Worm (Caenorhabditis elegans) whole organism, young adult: Measurements from ENCODE around the gene rpb-2.

Source experiments
- F37B4.10 ChIP-seq: fragments of 200-800 bp; sonication (Bioruptor generic); IDR thresholded peaks from 2 replicates; pipeline ENCODE4 v1.3.6; 2022; ENCODE audit warnings: missing genetic modification characterization, missing compliant biosample characterization
- F39B2.1 ChIP-seq: fragments of 200-800 bp; sonication (Bioruptor generic); IDR thresholded peaks from 2 replicates; pipeline ENCODE4 v1.3.6; 2022; ENCODE audit warnings: missing genetic modification reagents, missing genetic modification characterization, missing compliant biosample characterization
- F49E8.2 ChIP-seq: sonication (generic microtip); optimal IDR thresholded peaks from 3 replicates; lab custom pipeline; 2017; ENCODE audit warnings: missing genetic modification characterization, mild to moderate bottlenecking, missing compliant biosample characterization, antibody characterized with exemption, moderate library complexity; ENCODE audit not compliant: insufficient read depth
- T07F8.4 ChIP-seq: sonication (generic microtip); optimal IDR thresholded peaks from 2 replicates; lab custom pipeline; 2016; ENCODE audit warnings: mild to moderate bottlenecking, missing genetic modification characterization, moderate library complexity, missing compliant biosample characterization
- T26A5.8 ChIP-seq: sonication (generic microtip); optimal IDR thresholded peaks from 2 replicates; lab custom pipeline; 2016; ENCODE audit warnings: missing genetic modification characterization, missing compliant biosample characterization
- Y53G8AR.9 ChIP-seq: fragments of 200-800 bp; sonication (Bioruptor generic); conservative IDR thresholded peaks from 2 replicates; pipeline ENCODE4 v1.3.6; 2022; ENCODE audit warnings: missing genetic modification reagents, missing genetic modification characterization, missing compliant biosample characterization
- Y56A3A.18 ChIP-seq: fragments of 200-800 bp; sonication (Bioruptor generic); IDR thresholded peaks from 2 replicates; pipeline ENCODE4 v1.3.6; 2022; ENCODE audit warnings: missing genetic modification reagents, missing genetic modification characterization, missing compliant biosample characterization
- Y67H2A.10 ChIP-seq: fragments of 200-800 bp; sonication (Bioruptor generic); conservative IDR thresholded peaks from 2 replicates; pipeline ENCODE4 v1.3.6; 2022; ENCODE audit warnings: missing genetic modification reagents, missing genetic modification characterization, missing compliant biosample characterization
- Y79H2A.3 ChIP-seq: fragments of 200-800 bp; sonication (Bioruptor generic); conservative IDR thresholded peaks from 2 replicates; pipeline ENCODE4 v1.3.6; 2022; ENCODE audit warnings: missing genetic modification reagents, missing genetic modification characterization, missing compliant biosample characterization
- attf-3 ChIP-seq: fragments of 200-800 bp; sonication (Bioruptor generic); conservative IDR thresholded peaks from 2 replicates; pipeline ENCODE4 v1.3.6; 2022; ENCODE audit warnings: missing genetic modification reagents, missing genetic modification characterization, missing compliant biosample characterization
- attf-6 ChIP-seq: fragments of 200-800 bp; sonication (Bioruptor generic); IDR thresholded peaks from 2 replicates; pipeline ENCODE4 v1.3.6; 2022; ENCODE audit warnings: missing genetic modification reagents, missing genetic modification characterization, missing compliant biosample characterization
- cebp-2 ChIP-seq: fragments of 200-800 bp; sonication (Bioruptor generic); IDR thresholded peaks from 2 replicates; pipeline ENCODE4 v1.3.6; 2022; ENCODE audit warnings: missing genetic modification characterization, missing compliant biosample characterization
- ceh-100 ChIP-seq: fragments of 200-800 bp; sonication (Bioruptor generic); IDR thresholded peaks from 2 replicates; pipeline ENCODE4 v1.3.6; 2022; ENCODE audit warnings: missing genetic modification reagents, missing genetic modification characterization, missing compliant biosample characterization
- ceh-27 ChIP-seq: fragments of 200-800 bp; sonication (Bioruptor generic); optimal IDR thresholded peaks from 2 replicates; lab custom pipeline; 2018; ENCODE audit warnings: mild to moderate bottlenecking, missing genetic modification characterization, moderate library complexity, missing compliant biosample characterization
- ceh-58 ChIP-seq: fragments of 200-800 bp; sonication (Bioruptor generic); IDR thresholded peaks from 2 replicates; pipeline ENCODE4 v1.3.6; 2022; ENCODE audit warnings: missing genetic modification characterization, missing compliant biosample characterization
- ceh-79 ChIP-seq: sonication (generic microtip); optimal IDR thresholded peaks from 2 replicates; lab custom pipeline; 2017; ENCODE audit warnings: mild to moderate bottlenecking, missing genetic modification characterization, missing compliant biosample characterization
- dox-1 ChIP-seq: fragments of 200-800 bp; sonication (Bioruptor generic); IDR thresholded peaks from 2 replicates; pipeline ENCODE4 v1.3.6; 2022; ENCODE audit warnings: missing genetic modification reagents, missing genetic modification characterization, missing compliant biosample characterization
- dpl-1 ChIP-seq: fragments of 150-350 bp; optimal IDR thresholded peaks from 2 replicates; lab custom pipeline; 2014; ENCODE audit warnings: missing biosample characterization, missing genetic modification reagents, missing genetic modification characterization
- egl-18 ChIP-seq: fragments of 200-800 bp; sonication (Bioruptor generic); IDR thresholded peaks from 2 replicates; pipeline ENCODE4 v1.3.6; 2022; ENCODE audit warnings: missing genetic modification reagents, missing genetic modification characterization, missing compliant biosample characterization
- ekl-4 ChIP-seq: fragments of 200-800 bp; sonication (Bioruptor generic); IDR thresholded peaks from 2 replicates; pipeline ENCODE4 v1.3.6; 2022; ENCODE audit warnings: missing genetic modification reagents, missing genetic modification characterization, missing compliant biosample characterization
- fkh-3 ChIP-seq: sonication (generic microtip); optimal IDR thresholded peaks from 2 replicates; lab custom pipeline; 2016; ENCODE audit warnings: mild to moderate bottlenecking, missing genetic modification characterization, missing compliant biosample characterization
- hlh-12 ChIP-seq: sonication (generic microtip); optimal IDR thresholded peaks from 2 replicates; lab custom pipeline; 2016; ENCODE audit warnings: missing genetic modification characterization, missing compliant biosample characterization
- hlh-26 ChIP-seq: fragments of 200-800 bp; sonication (Bioruptor generic); conservative IDR thresholded peaks from 2 replicates; pipeline ENCODE4 v1.3.6; 2022; ENCODE audit warnings: missing genetic modification reagents, missing genetic modification characterization, missing compliant biosample characterization
- hrde-1 ChIP-seq: sonication (generic microtip); optimal IDR thresholded peaks from 2 replicates; lab custom pipeline; 2016; ENCODE audit warnings: missing genetic modification characterization, mild to moderate bottlenecking, missing compliant biosample characterization, moderate library complexity, missing genotype, missing genetic modification reagents, borderline replicate concordance
- lag-1 ChIP-seq: fragments of 200-800 bp; sonication (Bioruptor generic); IDR thresholded peaks from 2 replicates; pipeline ENCODE4 v1.3.6; 2022; ENCODE audit warnings: missing genetic modification reagents, missing genetic modification characterization, missing compliant biosample characterization
- lin-35 ChIP-seq, 3 experiments: fragments of 150-350 bp in 2 of 3; sonication (generic microtip) in 1 of 3; optimal IDR thresholded peaks; 2 replicates each; lab custom pipeline; 2014 to 2018; ENCODE audit warnings: missing biosample characterization in 3 of 3, missing genetic modification characterization in 3 of 3, missing genetic modification reagents in 3 of 3
- lin-40 ChIP-seq: sonication (generic microtip); optimal IDR thresholded peaks from 2 replicates; lab custom pipeline; 2016; ENCODE audit warnings: missing genetic modification characterization, mild to moderate bottlenecking, missing compliant biosample characterization, missing genotype, missing genetic modification reagents
- lir-1 ChIP-seq: fragments of 200-800 bp; sonication (Bioruptor generic); conservative IDR thresholded peaks from 2 replicates; pipeline ENCODE4 v1.3.6; 2022; ENCODE audit warnings: missing genetic modification reagents, missing genetic modification characterization, missing compliant biosample characterization
- lsy-27 ChIP-seq: sonication (generic microtip); optimal IDR thresholded peaks from 2 replicates; lab custom pipeline; 2017; ENCODE audit warnings: missing genetic modification characterization, mild to moderate bottlenecking, missing compliant biosample characterization, antibody characterized with exemption, missing genotype, borderline replicate concordance; ENCODE audit not compliant: insufficient read depth
- madf-6 ChIP-seq: fragments of 200-800 bp; sonication (Bioruptor generic); IDR thresholded peaks from 2 replicates; pipeline ENCODE4 v1.3.6; 2022; ENCODE audit warnings: missing genetic modification reagents, missing genetic modification characterization, missing compliant biosample characterization
- mcd-1 ChIP-seq: fragments of 200-800 bp; sonication (Bioruptor generic); IDR thresholded peaks from 2 replicates; pipeline ENCODE4 v1.3.6; 2022; ENCODE audit warnings: missing genetic modification reagents, missing genetic modification characterization, missing compliant biosample characterization
- mes-4 ChIP-seq: sonication (generic microtip); optimal IDR thresholded peaks from 2 replicates; lab custom pipeline; 2016; ENCODE audit warnings: missing genotype, missing genetic modification characterization, missing compliant biosample characterization
- mxl-1 ChIP-seq: sonication (generic microtip); optimal IDR thresholded peaks from 2 replicates; lab custom pipeline; 2016; ENCODE audit warnings: missing genetic modification characterization, missing compliant biosample characterization
- nfyb-1 ChIP-seq: fragments of 200-800 bp; sonication (Bioruptor generic); IDR thresholded peaks from 2 replicates; pipeline ENCODE4 v1.3.6; 2022; ENCODE audit warnings: missing genetic modification reagents, missing genetic modification characterization, missing compliant biosample characterization
- nhr-120 ChIP-seq: fragments of 200-800 bp; sonication (Bioruptor generic); IDR thresholded peaks from 2 replicates; pipeline ENCODE4 v1.3.6; 2022; ENCODE audit warnings: missing genetic modification characterization, missing compliant biosample characterization
- pbrm-1 ChIP-seq: fragments of 200-800 bp; sonication (Bioruptor generic); IDR thresholded peaks from 2 replicates; pipeline ENCODE4 v1.3.6; 2022; ENCODE audit warnings: missing genetic modification reagents, missing genetic modification characterization, missing compliant biosample characterization
- rcor-1 ChIP-seq: fragments of 200-800 bp; sonication (Bioruptor generic); IDR thresholded peaks from 2 replicates; pipeline ENCODE4 v1.3.6; 2022; ENCODE audit warnings: missing genetic modification reagents, missing genetic modification characterization, missing compliant biosample characterization
- repo-1 ChIP-seq: sonication (generic microtip); optimal IDR thresholded peaks from 2 replicates; lab custom pipeline; 2017; ENCODE audit warnings: mild to moderate bottlenecking, missing genetic modification characterization, missing compliant biosample characterization
- snpc-4 ChIP-seq, 5 experiments: fragments of 150-350 bp in 1 of 5; sonication (generic microtip) in 4 of 5; optimal IDR thresholded peaks; 2 replicates each; lab custom pipeline; 2014 to 2018; ENCODE audit warnings: missing genetic modification characterization in 5 of 5, missing biosample characterization in 3 of 5, antibody characterized with exemption in 2 of 5, mild to moderate bottlenecking in 2 of 5, missing compliant biosample characterization in 2 of 5, missing genotype in 2 of 5, moderate library complexity in 2 of 5, missing genetic modification reagents in 1 of 5
- sptf-2 ChIP-seq: fragments of 200-800 bp; sonication (Bioruptor generic); optimal IDR thresholded peaks from 2 replicates; lab custom pipeline; 2018; ENCODE audit warnings: mild to moderate bottlenecking, missing genetic modification characterization, missing compliant biosample characterization
- tbx-9 ChIP-seq: sonication (generic microtip); optimal IDR thresholded peaks from 2 replicates; lab custom pipeline; 2016; ENCODE audit warnings: borderline replicate concordance, missing genetic modification characterization, inconsistent platforms, missing compliant biosample characterization
- unc-130 ChIP-seq: sonication (generic microtip); optimal IDR thresholded peaks from 2 replicates; lab custom pipeline; 2016; ENCODE audit warnings: missing genetic modification reagents, missing genetic modification characterization, missing compliant biosample characterization
- unc-62 ChIP-seq: fragments of 150-350 bp; optimal IDR thresholded peaks from 2 replicates; lab custom pipeline; 2014; ENCODE audit warnings: missing biosample characterization, missing genetic modification reagents, missing genetic modification characterization
- zfh-2 ChIP-seq: fragments of 200-800 bp; sonication (Bioruptor generic); conservative IDR thresholded peaks from 2 replicates; pipeline ENCODE4 v1.3.6; 2022; ENCODE audit warnings: missing genetic modification reagents, missing genetic modification characterization, missing compliant biosample characterization
- ztf-18 ChIP-seq: sonication (generic microtip); optimal IDR thresholded peaks from 2 replicates; lab custom pipeline; 2016; ENCODE audit warnings: missing genotype, mild to moderate bottlenecking, missing genetic modification characterization, missing compliant biosample characterization
- ztf-26 ChIP-seq: sonication (generic microtip); optimal IDR thresholded peaks from 2 replicates; lab custom pipeline; 2017; ENCODE audit warnings: missing genetic modification characterization, missing compliant biosample characterization

rpb-2 gene

DNA sequence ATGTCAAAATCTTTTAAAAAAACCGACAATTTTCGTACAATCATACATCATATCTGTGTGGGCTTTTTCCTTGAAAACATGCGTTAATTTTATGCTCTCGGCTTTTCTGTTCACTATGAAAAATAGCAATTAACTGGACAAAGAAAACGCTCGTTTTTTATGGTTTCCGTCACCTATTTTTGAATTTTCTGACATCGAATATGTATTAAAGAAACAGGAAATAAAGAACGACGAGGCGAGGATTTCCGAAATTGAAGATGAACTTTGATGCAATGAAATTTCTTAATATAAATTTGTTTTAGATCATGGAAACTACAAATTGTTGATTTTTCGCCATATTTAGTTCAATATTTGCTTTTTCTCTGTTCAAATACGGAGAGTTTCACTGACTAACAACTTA, 44.6 kb downstream of the rpb-2 start:
- no peak for TF ChIP-seq ekl-4 (GFP tag; lab: Robert Waterston, UW)
- TF ChIP-seq dpl-1 = no peak
- TF ChIP-seq Y56A3A.18 (GFP tag; lab: Robert Waterston, UW) = no peak
- TF ChIP-seq attf-3 (GFP tag; lab: Robert Waterston, UW) = no peak

DNA sequence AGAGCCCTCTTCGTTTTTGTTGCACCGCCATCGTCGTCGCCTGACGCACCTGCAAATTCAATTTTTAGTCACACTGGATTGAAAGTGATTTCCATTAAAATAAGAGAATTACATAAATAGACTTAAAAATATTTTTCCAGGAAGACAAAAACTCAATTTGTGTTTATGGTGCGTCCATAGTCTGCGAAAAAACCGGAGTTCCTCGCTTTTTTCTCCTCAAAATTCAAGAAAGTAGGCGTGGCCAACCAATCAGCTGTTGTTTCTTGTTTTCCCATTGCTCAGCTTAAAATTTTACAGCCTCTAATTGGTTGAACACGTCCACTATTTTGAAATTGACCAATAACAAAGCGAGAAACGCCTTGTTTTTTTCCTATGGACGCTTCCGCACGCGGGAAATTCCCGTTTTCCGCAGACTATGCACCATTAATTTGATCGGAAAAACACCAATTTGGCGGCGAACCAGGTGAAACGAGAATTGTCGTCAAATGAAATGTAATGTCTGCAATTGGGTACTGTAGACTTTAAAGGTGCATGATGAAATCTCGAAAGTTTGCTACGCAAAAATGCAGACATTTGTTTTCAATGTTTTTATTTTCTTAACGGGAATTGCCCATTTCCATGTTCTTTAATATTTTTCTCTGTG, 45.2 kb downstream of the rpb-2 start, which contains the start of gene C27F2.7:
TSS of gene C27F2.7 (minus strand) at position 51 of the 643 bp plus-strand sequence.
- peak; percentile 72 for TF ChIP-seq F49E8.2 (tag; lab: Kevin White, UChicago)
- TF ChIP-seq mxl-1 (tag; lab: Kevin White, UChicago) = no peak
- no peak for TF ChIP-seq ztf-26 (tag; lab: Kevin White, UChicago)
- TF ChIP-seq dox-1 (GFP tag; lab: Robert Waterston, UW) = peak; percentile 84
- no peak for TF ChIP-seq snpc-4 (GFP tag; optimal IDR thresholded peaks at IDR 0.05; lab: Kevin White, UChicago)
- TF ChIP-seq snpc-4 (tag; optimal IDR thresholded peaks at IDR 0.05; lab: Kevin White, UChicago) = no peak
- no peak for TF ChIP-seq lin-40 (tag; lab: Kevin White, UChicago)
- TF ChIP-seq hlh-26 (GFP tag; lab: Robert Waterston, UW) = no peak
- no peak for TF ChIP-seq sptf-2 (GFP tag; lab: Kevin White, UChicago)
- peak; percentile 29 for TF ChIP-seq hrde-1 (tag; lab: Kevin White, UChicago)
- TF ChIP-seq mcd-1 (GFP tag; lab: Robert Waterston, UW) = no peak
- TF ChIP-seq pbrm-1 (GFP tag; lab: Robert Waterston, UW) = peak; percentile 58; the same call in 1 of the 2 replicates
- TF ChIP-seq F37B4.10 (GFP tag; lab: Robert Waterston, UW) = no peak
- no peak for TF ChIP-seq fkh-3 (tag; lab: Kevin White, UChicago)
- peak; percentile 47 for TF ChIP-seq dpl-1
- TF ChIP-seq unc-130 (GFP tag; lab: Kevin White, UChicago) = peak; percentile 45
- TF ChIP-seq lin-35 (GFP tag; optimal IDR thresholded peaks at IDR 0.05; lab: Kevin White, UChicago) = no peak
- no peak for TF ChIP-seq lir-1 (GFP tag; lab: Robert Waterston, UW)
- TF ChIP-seq nhr-120 (GFP tag; lab: Robert Waterston, UW) = no peak
- no peak for TF ChIP-seq hlh-12 (tag; lab: Kevin White, UChicago)
- no peak for TF ChIP-seq lag-1 (GFP tag; lab: Robert Waterston, UW)
- TF ChIP-seq nfyb-1 (GFP tag; lab: Robert Waterston, UW) = peak; percentile 95
- TF ChIP-seq cebp-2 (GFP tag; lab: Robert Waterston, UW) = no peak
- no peak for TF ChIP-seq T26A5.8 (tag; lab: Kevin White, UChicago)
- peak; percentile 73; the same call in 1 of the 2 replicates for TF ChIP-seq Y79H2A.3 (GFP tag; lab: Robert Waterston, UW)
- TF ChIP-seq ceh-58 = no peak
- no peak for TF ChIP-seq ceh-79 (tag; lab: Kevin White, UChicago)
- peak; percentile 46 for TF ChIP-seq ztf-18 (tag; lab: Kevin White, UChicago)
- TF ChIP-seq madf-6 (GFP tag; lab: Robert Waterston, UW) = peak; percentile 94
- TF ChIP-seq zfh-2 (GFP tag; lab: Robert Waterston, UW) = no peak
- no peak for TF ChIP-seq repo-1
- TF ChIP-seq F39B2.1 (GFP tag; lab: Robert Waterston, UW) = no peak
- no peak for TF ChIP-seq unc-62 (GFP tag; lab: Kevin White, UChicago)
- TF ChIP-seq attf-6 (GFP tag; lab: Robert Waterston, UW) = peak; percentile 22; the same call in 1 of the 2 replicates
- no peak for TF ChIP-seq T07F8.4 (tag; lab: Kevin White, UChicago)
- TF ChIP-seq ceh-27 (GFP tag; lab: Kevin White, UChicago) = no peak
- peak; percentile 83 for TF ChIP-seq rcor-1 (GFP tag; lab: Robert Waterston, UW)
- TF ChIP-seq lsy-27 (tag; lab: Kevin White, UChicago) = no peak
- TF ChIP-seq ceh-100 (GFP tag; lab: Robert Waterston, UW) = no peak
- TF ChIP-seq egl-18 (GFP tag; lab: Robert Waterston, UW) = no peak
- no peak for TF ChIP-seq tbx-9 (tag; lab: Kevin White, UChicago)
- TF ChIP-seq mes-4 (tag; lab: Kevin White, UChicago) = no peak
- TF ChIP-seq Y67H2A.10 = no peak
- 0 out of 2 replicates have a peak, but pooled peaks have one; percentile 57 for TF ChIP-seq Y53G8AR.9 (GFP tag; lab: Robert Waterston, UW)
